Worm (Caenorhabditis elegans): Measurements from ENCODE around the gene eor-1.

Gene eor-1

DNA sequence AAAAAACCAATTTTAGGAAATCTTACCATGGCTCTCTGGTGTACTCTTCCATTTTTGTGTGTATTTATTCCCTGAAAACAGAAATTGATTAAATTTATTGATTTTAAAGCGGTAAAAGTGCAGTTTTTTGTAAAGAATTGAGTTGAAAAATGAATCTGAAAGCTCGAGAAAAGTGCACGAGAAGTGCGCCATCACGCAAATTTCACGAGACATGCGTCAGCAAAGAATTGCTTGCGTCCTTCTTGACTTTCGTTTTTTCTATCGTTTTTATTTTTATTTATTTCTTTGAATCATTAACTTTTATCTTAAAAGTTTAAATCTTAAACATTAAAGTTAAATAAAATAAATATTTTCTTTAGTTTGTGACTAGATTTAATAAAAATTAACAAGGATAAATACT, 53.6 kb downstream of the eor-1 start, which contains the start of gene timm-17B.1 (continued):
- TF ChIP-seq mcd-1 (GFP tag; IDR thresholded peaks at IDR 0.05) (peak; percentile 88), snpc-4 (GFP tag; optimal IDR thresholded peaks at IDR 0.05) (peak; percentile 12), snpc-4 (tag; optimal IDR thresholded peaks at IDR 0.05) (peak; percentile 34 to 64 (median 54))

DNA sequence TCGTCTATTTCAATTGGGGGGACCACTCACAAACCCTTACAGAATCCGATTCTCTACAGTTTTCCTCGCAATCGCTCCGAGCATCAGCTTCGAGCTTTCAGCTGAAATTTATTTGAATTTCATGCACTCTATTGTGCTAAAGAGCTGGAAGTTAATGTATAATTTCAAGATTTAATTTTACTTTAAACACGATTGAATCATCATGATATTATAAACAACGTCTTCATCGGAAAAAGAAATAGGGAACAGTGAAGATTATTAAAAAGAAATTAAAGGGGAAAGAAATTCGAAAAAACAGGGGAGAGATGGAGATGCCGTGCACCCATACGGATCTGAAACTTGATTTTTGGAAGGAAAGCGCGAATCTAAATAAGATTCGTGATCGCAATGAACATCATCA, 54.8 kb downstream of the eor-1 start, which contains the start of gene hoe-1:
Gene hoe-1 (minus strand): TSS at position 101 of the 400 bp plus-strand sequence.
- TF ChIP-seq lsl-1 (GFP tag; optimal IDR thresholded peaks at IDR 0.05) (no peak), snpc-3.4 (tag; optimal IDR thresholded peaks at IDR 0.05) (peak; percentile 50), ztf-18 (tag; optimal IDR thresholded peaks at IDR 0.05) (peak; percentile 70), hsf-1 (GFP tag; IDR thresholded peaks at IDR 0.05) (0 out of 2 replicates have a peak, but pooled peaks have one; percentile 34), madf-6 (GFP tag; IDR thresholded peaks at IDR 0.05) (0 out of 2 replicates have a peak, but pooled peaks have one; percentile 10), attf-6 (GFP tag; IDR thresholded peaks at IDR 0.05) (peak; percentile 8; the same call in 1 of the 2 replicates), lin-26 (GFP tag; IDR thresholded peaks at IDR 0.05) (0 out of 2 replicates have a peak, but pooled peaks have one; percentile 48), snpc-4 (GFP tag; optimal IDR thresholded peaks at IDR 0.05) (no peak), snpc-4 (tag; optimal IDR thresholded peaks at IDR 0.05) (peak in 1 of 4 experiments; percentile 42), F49E8.2 (tag; optimal IDR thresholded peaks at IDR 0.05; ENCODE audit: insufficient read depth) (peak; percentile 26), F57C9.4 (tag; optimal IDR thresholded peaks at IDR 0.05) (no peak), mcd-1 (GFP tag; IDR thresholded peaks at IDR 0.05) (no peak), Y53G8AR.9 (GFP tag; conservative IDR thresholded peaks at IDR 0.05) (0 out of 2 replicates have a peak, but pooled peaks have one; percentile 64), ceh-100 (GFP tag; IDR thresholded peaks at IDR 0.05) (0 out of 2 replicates have a peak, but pooled peaks have one; percentile 32)

Data from whole organism, young adult.